Worm (Caenorhabditis elegans): ENCODE data around the gene dhs-15.

ce11 chrV:2739607-2740006 is 30.0 kb downstream of the dhs-15 start:
- TF ChIP-seq bed-3 (GFP tag; optimal IDR thresholded peaks at IDR 0.05) (no peak), nhr-28 (tag; optimal IDR thresholded peaks at IDR 0.05) (no peak), ztf-11 (tag; optimal IDR thresholded peaks at IDR 0.05) (no peak), pha-4 (tag; optimal IDR thresholded peaks at IDR 0.05) (no peak), lin-13 (tag; optimal IDR thresholded peaks at IDR 0.05) (no peak), unc-62 (GFP tag; optimal IDR thresholded peaks at IDR 0.05) (no peak), nhr-237 (tag; optimal IDR thresholded peaks at IDR 0.05) (no peak), mep-1 (tag; optimal IDR thresholded peaks at IDR 0.05) (no peak), ham-2 (GFP tag; optimal IDR thresholded peaks at IDR 0.05) (no peak), lsy-2 (tag; optimal IDR thresholded peaks at IDR 0.05) (no peak), elt-3 (tag; optimal IDR thresholded peaks at IDR 0.05) (no peak), tbx-8 (GFP tag; optimal IDR thresholded peaks at IDR 0.05) (no peak), mab-5 (tag; optimal IDR thresholded peaks at IDR 0.05) (no peak)

Data from whole organism, mixed stage, embryonic.